Worm (Caenorhabditis elegans) whole organism, L1 larva: ENCODE data around the gene hid-1.

Experiments
- blmp-1 ChIP-seq: fragments of 150-350 bp; optimal IDR thresholded peaks from 2 replicates; lab custom pipeline; 2014; ENCODE audit warnings: missing biosample characterization, missing genetic modification characterization
- ceh-88 ChIP-seq: fragments of 200-800 bp; sonication (Bioruptor generic); IDR thresholded peaks from 2 replicates; pipeline ENCODE4 v1.3.6; 2022; ENCODE audit warnings: missing genetic modification characterization, missing compliant biosample characterization
- nhr-76 ChIP-seq: sonication (generic microtip); optimal IDR thresholded peaks from 2 replicates; lab custom pipeline; 2017; ENCODE audit warnings: missing biosample characterization, missing genetic modification characterization

DNA sequence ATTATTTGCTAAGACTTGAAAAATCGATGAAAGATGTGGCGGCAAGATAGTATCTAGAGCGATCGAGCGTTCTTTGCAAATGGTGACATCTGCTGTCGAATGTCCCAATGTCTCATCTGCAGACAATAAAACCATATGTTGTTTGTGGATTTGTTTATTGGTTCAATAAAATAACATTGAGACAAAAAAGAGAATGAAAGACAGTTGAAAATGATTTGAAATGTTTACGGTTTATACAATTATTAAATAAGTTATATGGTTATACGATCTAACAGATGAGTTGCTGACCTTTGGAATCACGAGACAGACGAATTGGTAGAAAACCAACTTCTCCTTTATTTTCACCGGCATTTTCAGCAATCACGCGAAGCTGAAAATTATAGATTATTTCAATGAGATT, 15.2 kb upstream of the hid-1 start, which contains the start of gene R04B3.2:
- no peak for TF ChIP-seq nhr-76
- no peak for TF ChIP-seq ceh-88 (GFP tag; lab: Robert Waterston, UW)
- TF ChIP-seq blmp-1 (tag; lab: Kevin White, UChicago) = no peak
